Worm (Caenorhabditis elegans): Measurements from ENCODE around the gene pfk-1.2.

DNA sequence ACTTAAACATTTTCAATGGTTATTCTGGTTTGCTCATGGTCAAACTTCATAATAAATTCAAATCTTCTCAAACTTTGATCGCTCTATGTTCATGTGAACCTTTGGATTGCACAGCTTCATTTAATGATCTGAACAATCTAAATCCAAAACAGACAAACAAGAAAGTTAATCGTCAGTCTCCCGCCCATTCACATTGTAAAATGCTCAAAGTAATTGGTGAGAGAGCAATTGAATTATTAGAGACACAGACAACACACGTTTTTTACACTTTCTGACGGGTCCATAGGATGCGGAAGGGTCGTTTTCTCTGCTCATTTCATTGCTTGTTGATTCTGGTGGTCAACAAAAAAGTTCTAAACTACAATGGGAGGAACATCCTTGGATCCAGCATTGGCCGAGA lies 34.9 kb upstream of the pfk-1.2 start, which contains the start of gene gsnl-1:
- TF ChIP-seq snu-23 (GFP tag; optimal IDR thresholded peaks at IDR 0.05) (no peak), unc-62 (GFP tag; optimal IDR thresholded peaks at IDR 0.05) (no peak), jun-1 (tag; optimal IDR thresholded peaks at IDR 0.05) (no peak), grh-1 (GFP tag; IDR thresholded peaks at IDR 0.05) (no peak), sox-4 (tag; optimal IDR thresholded peaks at IDR 0.05) (no peak), elt-3 (tag; optimal IDR thresholded peaks at IDR 0.05) (no peak)
